Worm (Caenorhabditis elegans) whole organism, young adult: ENCODE data around the gene tram-1.

Source experiments
- B0035.1 ChIP-seq: sonication (generic microtip); optimal IDR thresholded peaks from 2 replicates; lab custom pipeline; 2016; ENCODE audit warnings: missing genetic modification characterization, mild to moderate bottlenecking, missing compliant biosample characterization, missing genotype, missing genetic modification reagents
- B0336.3 ChIP-seq: fragments of 200-800 bp; sonication (Bioruptor generic); IDR thresholded peaks from 2 replicates; pipeline ENCODE4 v1.3.6; 2022; ENCODE audit warnings: missing genetic modification characterization, missing compliant biosample characterization
- F22D6.2 ChIP-seq: sonication (generic microtip); optimal IDR thresholded peaks from 2 replicates; lab custom pipeline; 2016; ENCODE audit warnings: mild to moderate bottlenecking, missing genetic modification characterization, missing compliant biosample characterization
- F23B12.7 ChIP-seq: sonication (generic microtip); optimal IDR thresholded peaks from 2 replicates; lab custom pipeline; 2017; ENCODE audit warnings: missing genetic modification characterization, mild to moderate bottlenecking, missing compliant biosample characterization, antibody characterized with exemption, moderate library complexity; ENCODE audit not compliant: insufficient read depth
- F33H1.4 ChIP-seq: fragments of 200-800 bp; sonication (Bioruptor generic); IDR thresholded peaks from 2 replicates; pipeline ENCODE4 v1.3.6; 2022; ENCODE audit warnings: missing genetic modification reagents, missing genetic modification characterization, missing compliant biosample characterization
- F52B5.7 ChIP-seq: sonication (generic microtip); optimal IDR thresholded peaks from 2 replicates; lab custom pipeline; 2016; ENCODE audit warnings: mild to moderate bottlenecking, missing genetic modification characterization, missing compliant biosample characterization
- K11D2.4 ChIP-seq: fragments of 200-800 bp; sonication (Bioruptor generic); IDR thresholded peaks from 2 replicates; pipeline ENCODE4 v1.3.6; 2022; ENCODE audit warnings: missing genetic modification reagents, missing genetic modification characterization, missing compliant biosample characterization
- Y53G8AR.9 ChIP-seq: fragments of 200-800 bp; sonication (Bioruptor generic); conservative IDR thresholded peaks from 2 replicates; pipeline ENCODE4 v1.3.6; 2022; ENCODE audit warnings: missing genetic modification reagents, missing genetic modification characterization, missing compliant biosample characterization
- Y95B8A.8 ChIP-seq: fragments of 200-800 bp; sonication (Bioruptor generic); IDR thresholded peaks from 2 replicates; pipeline ENCODE4 v1.3.6; 2022; ENCODE audit warnings: missing genetic modification reagents, missing genetic modification characterization, missing compliant biosample characterization
- ZK185.1 ChIP-seq: sonication (generic microtip); optimal IDR thresholded peaks from 2 replicates; lab custom pipeline; 2016; ENCODE audit warnings: mild to moderate bottlenecking, missing genetic modification characterization, missing compliant biosample characterization; ENCODE audit not compliant: poor library complexity, severe bottlenecking
- akir-1 ChIP-seq: fragments of 200-800 bp; sonication (Bioruptor generic); optimal IDR thresholded peaks from 2 replicates; lab custom pipeline; 2018; ENCODE audit warnings: mild to moderate bottlenecking, missing genetic modification characterization, moderate library complexity, missing compliant biosample characterization
- attf-3 ChIP-seq: fragments of 200-800 bp; sonication (Bioruptor generic); conservative IDR thresholded peaks from 2 replicates; pipeline ENCODE4 v1.3.6; 2022; ENCODE audit warnings: missing genetic modification reagents, missing genetic modification characterization, missing compliant biosample characterization
- attf-5 ChIP-seq: fragments of 200-800 bp; sonication (Bioruptor generic); optimal IDR thresholded peaks from 2 replicates; lab custom pipeline; 2018; ENCODE audit warnings: mild to moderate bottlenecking, missing genetic modification characterization, missing compliant biosample characterization
- bed-1 ChIP-seq: fragments of 200-800 bp; sonication (Bioruptor generic); IDR thresholded peaks from 2 replicates; pipeline ENCODE4 v1.3.6; 2022; ENCODE audit warnings: missing genetic modification reagents, missing genetic modification characterization, missing compliant biosample characterization
- cebp-1 ChIP-seq, 2 experiments: fragments of 200-800 bp in 1 of 2; sonication (Bioruptor generic) in 1 of 2; sonication (generic microtip) in 1 of 2; IDR thresholded peaks in 1 of 2; optimal IDR thresholded peaks in 1 of 2; 2 replicates each; pipeline versions ENCODE4 v1.3.6 to Lab custom; 2017 to 2022; ENCODE audit warnings: missing compliant biosample characterization in 2 of 2, missing genetic modification characterization in 2 of 2, mild to moderate bottlenecking in 1 of 2, missing genetic modification reagents in 1 of 2, moderate library complexity in 1 of 2
- ceh-27 ChIP-seq: fragments of 200-800 bp; sonication (Bioruptor generic); optimal IDR thresholded peaks from 2 replicates; lab custom pipeline; 2018; ENCODE audit warnings: mild to moderate bottlenecking, missing genetic modification characterization, moderate library complexity, missing compliant biosample characterization
- ceh-40 ChIP-seq: fragments of 200-800 bp; sonication (Bioruptor generic); IDR thresholded peaks from 2 replicates; pipeline ENCODE4 v1.3.6; 2022; ENCODE audit warnings: missing genetic modification characterization, missing compliant biosample characterization
- chd-7 ChIP-seq: sonication (generic microtip); optimal IDR thresholded peaks from 2 replicates; lab custom pipeline; 2016; ENCODE audit warnings: mild to moderate bottlenecking, missing genetic modification characterization, moderate library complexity, missing compliant biosample characterization
- dpff-1 ChIP-seq: sonication (generic microtip); optimal IDR thresholded peaks from 2 replicates; lab custom pipeline; 2017; ENCODE audit warnings: mild to moderate bottlenecking, missing genetic modification characterization, missing compliant biosample characterization
- gei-17 ChIP-seq: fragments of 200-800 bp; sonication (Bioruptor generic); optimal IDR thresholded peaks from 2 replicates; lab custom pipeline; 2018; ENCODE audit warnings: mild to moderate bottlenecking, missing genetic modification characterization, missing compliant biosample characterization
- hmg-1.2 ChIP-seq: fragments of 200-800 bp; sonication (Bioruptor generic); IDR thresholded peaks from 2 replicates; pipeline ENCODE4 v1.3.6; 2022; ENCODE audit warnings: missing genetic modification reagents, missing genetic modification characterization, missing compliant biosample characterization
- hsf-1 ChIP-seq: fragments of 200-800 bp; sonication (Bioruptor generic); IDR thresholded peaks from 2 replicates; pipeline ENCODE4 v1.3.6; 2022; ENCODE audit warnings: missing genetic modification reagents, missing genetic modification characterization, missing compliant biosample characterization
- let-607 ChIP-seq, 2 experiments: fragments of 200-800 bp in 1 of 2; sonication (Bioruptor generic) in 1 of 2; sonication (generic microtip) in 1 of 2; optimal IDR thresholded peaks; 2 replicates each; lab custom pipeline; 2016 to 2018; ENCODE audit warnings: mild to moderate bottlenecking in 2 of 2, missing compliant biosample characterization in 2 of 2, missing genetic modification characterization in 2 of 2, moderate library complexity in 2 of 2, missing genotype in 1 of 2
- lir-1 ChIP-seq: fragments of 200-800 bp; sonication (Bioruptor generic); conservative IDR thresholded peaks from 2 replicates; pipeline ENCODE4 v1.3.6; 2022; ENCODE audit warnings: missing genetic modification reagents, missing genetic modification characterization, missing compliant biosample characterization
- lsl-1 ChIP-seq: fragments of 200-800 bp; sonication (Bioruptor generic); optimal IDR thresholded peaks from 2 replicates; lab custom pipeline; 2018; ENCODE audit warnings: mild to moderate bottlenecking, missing genetic modification characterization, moderate library complexity, missing compliant biosample characterization
- madf-10 ChIP-seq: sonication (generic microtip); optimal IDR thresholded peaks from 2 replicates; lab custom pipeline; 2016; ENCODE audit warnings: mild to moderate bottlenecking, missing genetic modification characterization, missing compliant biosample characterization
- mxl-1 ChIP-seq: sonication (generic microtip); optimal IDR thresholded peaks from 2 replicates; lab custom pipeline; 2016; ENCODE audit warnings: missing genetic modification characterization, missing compliant biosample characterization
- nhr-90 ChIP-seq: sonication (generic microtip); optimal IDR thresholded peaks from 2 replicates; lab custom pipeline; 2016; ENCODE audit warnings: missing genotype, mild to moderate bottlenecking, missing genetic modification characterization, missing compliant biosample characterization
- rcor-1 ChIP-seq: fragments of 200-800 bp; sonication (Bioruptor generic); IDR thresholded peaks from 2 replicates; pipeline ENCODE4 v1.3.6; 2022; ENCODE audit warnings: missing genetic modification reagents, missing genetic modification characterization, missing compliant biosample characterization
- somi-1 ChIP-seq: fragments of 200-800 bp; sonication (Bioruptor generic); optimal IDR thresholded peaks from 2 replicates; lab custom pipeline; 2018; ENCODE audit warnings: mild to moderate bottlenecking, missing genetic modification characterization, missing compliant biosample characterization
- tbx-9 ChIP-seq: sonication (generic microtip); optimal IDR thresholded peaks from 2 replicates; lab custom pipeline; 2016; ENCODE audit warnings: borderline replicate concordance, missing genetic modification characterization, inconsistent platforms, missing compliant biosample characterization
- unc-62 ChIP-seq: fragments of 150-350 bp; optimal IDR thresholded peaks from 2 replicates; lab custom pipeline; 2014; ENCODE audit warnings: missing biosample characterization, missing genetic modification reagents, missing genetic modification characterization
- zfh-2 ChIP-seq: fragments of 200-800 bp; sonication (Bioruptor generic); conservative IDR thresholded peaks from 2 replicates; pipeline ENCODE4 v1.3.6; 2022; ENCODE audit warnings: missing genetic modification reagents, missing genetic modification characterization, missing compliant biosample characterization
- ztf-22 ChIP-seq: fragments of 200-800 bp; sonication (Bioruptor generic); optimal IDR thresholded peaks from 2 replicates; lab custom pipeline; 2018; ENCODE audit warnings: mild to moderate bottlenecking, missing genetic modification characterization, moderate library complexity, missing compliant biosample characterization
- ztf-26 ChIP-seq: sonication (generic microtip); optimal IDR thresholded peaks from 2 replicates; lab custom pipeline; 2017; ENCODE audit warnings: missing genetic modification characterization, missing compliant biosample characterization
- ztf-3 ChIP-seq: fragments of 200-800 bp; sonication (Bioruptor generic); optimal IDR thresholded peaks from 2 replicates; lab custom pipeline; 2018; ENCODE audit warnings: mild to moderate bottlenecking, missing genetic modification characterization, missing compliant biosample characterization

Gene tram-1

DNA sequence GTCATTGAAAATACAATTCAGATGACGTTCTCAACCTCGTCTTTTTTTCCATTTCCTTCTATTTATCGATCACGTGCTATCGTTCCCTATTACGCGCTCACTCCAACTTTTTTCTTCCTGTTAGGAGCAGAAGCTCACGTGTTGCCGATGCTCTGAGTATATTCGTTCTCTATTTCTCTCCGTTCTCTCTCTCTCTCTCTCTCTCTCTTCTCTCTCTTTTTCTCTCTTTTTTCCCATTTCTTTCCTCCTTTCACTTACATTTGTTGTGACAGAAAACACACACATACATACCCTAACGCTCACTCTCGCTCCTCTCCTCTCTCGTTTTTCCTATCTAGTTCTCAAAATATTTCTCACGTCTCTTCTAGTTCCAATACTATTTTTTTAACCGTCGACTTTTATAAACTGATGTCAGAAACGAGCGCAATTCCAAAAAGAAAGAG lies 31.3 kb upstream of the tram-1 start (continued):
- TF ChIP-seq let-607 (tag; optimal IDR thresholded peaks at IDR 0.05; lab: Kevin White, UChicago) = peak; percentile 65 to 75
- TF ChIP-seq F33H1.4 (GFP tag; lab: Robert Waterston, UW) = no peak
- peak; percentile 60 for TF ChIP-seq ztf-3 (GFP tag; lab: Kevin White, UChicago)
- peak; percentile 84 for TF ChIP-seq somi-1 (GFP tag; lab: Kevin White, UChicago)
- peak; percentile 71 for TF ChIP-seq Y53G8AR.9
- peak; percentile 89 for TF ChIP-seq chd-7
- TF ChIP-seq ztf-22 = peak; percentile 61
- peak; percentile 46 for TF ChIP-seq F22D6.2 (tag; lab: Kevin White, UChicago)
- TF ChIP-seq lsl-1 (GFP tag; lab: Kevin White, UChicago) = no peak
- TF ChIP-seq bed-1 (GFP tag; lab: Robert Waterston, UW) = no peak
- TF ChIP-seq unc-62 = peak; percentile 41
- TF ChIP-seq tbx-9 = no peak
- peak; percentile 75 for TF ChIP-seq B0336.3
- TF ChIP-seq K11D2.4 (GFP tag; lab: Robert Waterston, UW) = peak; percentile 88
- 0 out of 2 replicates have a peak, but pooled peaks have one; percentile 33 for TF ChIP-seq attf-3 (GFP tag; lab: Robert Waterston, UW)
- TF ChIP-seq ZK185.1 (tag; lab: Kevin White, UChicago) = peak; percentile 32
- TF ChIP-seq attf-5 (GFP tag; lab: Kevin White, UChicago) = peak; percentile 93
- TF ChIP-seq mxl-1 = peak; percentile 19
- TF ChIP-seq gei-17 (GFP tag; lab: Kevin White, UChicago) = peak; percentile 49
- TF ChIP-seq dpff-1 (tag; lab: Kevin White, UChicago) = no peak
- peak; percentile 59; the same call in 1 of the 2 replicates for TF ChIP-seq lir-1 (GFP tag; lab: Robert Waterston, UW)
- TF ChIP-seq rcor-1 = 0 out of 2 replicates have a peak, but pooled peaks have one; percentile 43
- peak; percentile 50 for TF ChIP-seq nhr-90 (tag; lab: Kevin White, UChicago)
- peak; percentile 26 for TF ChIP-seq B0035.1 (tag; lab: Kevin White, UChicago)
- TF ChIP-seq ztf-26 = peak; percentile 43
- peak; percentile 50; the same call in 1 of the 2 replicates for TF ChIP-seq cebp-1 (GFP tag; IDR thresholded peaks at IDR 0.05; lab: Robert Waterston, UW)
- peak; percentile 89 for TF ChIP-seq cebp-1 (tag; optimal IDR thresholded peaks at IDR 0.05; lab: Kevin White, UChicago)

DNA sequence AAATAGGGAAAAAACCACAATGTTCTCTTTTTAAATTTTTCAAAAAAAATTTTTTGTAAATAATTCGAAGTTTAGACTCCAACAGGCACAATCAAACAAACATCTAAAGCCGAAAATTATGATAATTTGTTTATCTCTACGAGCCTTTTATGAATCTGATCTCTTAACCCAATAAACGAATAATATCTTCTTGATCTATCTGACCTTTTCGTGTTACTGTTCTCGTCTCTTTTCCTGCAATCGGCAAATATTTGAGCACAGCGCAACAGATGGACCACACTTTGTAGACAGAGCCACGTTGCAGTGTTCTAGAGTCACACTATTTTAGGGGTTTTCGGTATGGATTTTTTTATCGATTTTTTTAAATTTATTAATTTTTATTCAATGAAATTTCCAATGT lies 30.7 kb upstream of the tram-1 start:
- TF ChIP-seq akir-1 (GFP tag; lab: Kevin White, UChicago) (no peak), hsf-1 (GFP tag; lab: Robert Waterston, UW) (no peak), hmg-1.2 (GFP tag; lab: Robert Waterston, UW) (no peak), K11D2.4 (GFP tag; lab: Robert Waterston, UW) (no peak), F23B12.7 (tag; lab: Kevin White, UChicago) (no peak), madf-10 (no peak), zfh-2 (GFP tag; lab: Robert Waterston, UW) (no peak), F52B5.7 (tag; lab: Kevin White, UChicago) (no peak), Y95B8A.8 (GFP tag; lab: Robert Waterston, UW) (no peak), ceh-27 (GFP tag; lab: Kevin White, UChicago) (no peak), ceh-40 (GFP tag; lab: Robert Waterston, UW) (no peak), ZK185.1 (tag; lab: Kevin White, UChicago) (no peak), let-607 (tag; optimal IDR thresholded peaks at IDR 0.05; lab: Kevin White, UChicago) (no peak)
- TF ChIP-seq, all 124 proteins: peak for 0
